Fruit fly (Drosophila melanogaster) whole organism, embryonic: ENCODE measurements around the gene Vha16-2.
A peak's percentile ranks its signal among the peaks of the same experiment; 100 is the strongest.

Source experiments
- Ada2b ChIP-seq: fragments of 200-800 bp; sonication (Bioruptor generic); IDR thresholded peaks from 2 replicates; pipeline ENCODE4 v1.3.6; 2022; ENCODE audit warnings: missing biosample characterization, missing genetic modification characterization
- Antp ChIP-seq: fragments of 200-800 bp; sonication (Bioruptor generic); optimal IDR thresholded peaks from 3 replicates; lab custom pipeline; 2016; ENCODE audit warnings: missing biosample characterization, missing genetic modification characterization
- CG10267 ChIP-seq: fragments of 200-800 bp; sonication (Bioruptor generic); optimal IDR thresholded peaks from 2 replicates; lab custom pipeline; 2018; ENCODE audit warnings: missing biosample characterization, mild to moderate bottlenecking, missing genetic modification characterization, moderate library complexity
- CG11504 ChIP-seq: fragments of 200-800 bp; sonication (Bioruptor generic); optimal IDR thresholded peaks from 3 replicates; lab custom pipeline; 2019; ENCODE audit warnings: missing biosample characterization, mild to moderate bottlenecking, missing genetic modification characterization, moderate library complexity
- CG12391 ChIP-seq: fragments of 200-800 bp; sonication (Bioruptor generic); optimal IDR thresholded peaks from 3 replicates; lab custom pipeline; 2018; ENCODE audit warnings: missing biosample characterization, mild to moderate bottlenecking, missing genetic modification characterization, moderate library complexity
- CG14441 ChIP-seq: fragments of 200-800 bp; sonication (Bioruptor generic); IDR thresholded peaks from 2 replicates; pipeline ENCODE4 v1.3.6; 2022; ENCODE audit warnings: missing biosample characterization, missing genetic modification characterization
- CG15269 ChIP-seq: fragments of 200-800 bp; sonication (Bioruptor generic); optimal IDR thresholded peaks from 2 replicates; lab custom pipeline; 2018; ENCODE audit warnings: missing biosample characterization, mild to moderate bottlenecking, missing genetic modification characterization, moderate library complexity
- CG16815 ChIP-seq: fragments of 200-800 bp; sonication (Bioruptor generic); optimal IDR thresholded peaks from 3 replicates; lab custom pipeline; 2017; ENCODE audit warnings: missing biosample characterization, mild to moderate bottlenecking, missing genetic modification characterization
- CG17359 ChIP-seq: fragments of 200-800 bp; sonication (Bioruptor generic); optimal IDR thresholded peaks from 3 replicates; lab custom pipeline; 2018; ENCODE audit warnings: missing biosample characterization, mild to moderate bottlenecking, missing genetic modification characterization, moderate library complexity
- CG17385 ChIP-seq: fragments of 200-800 bp; sonication (Bioruptor generic); optimal IDR thresholded peaks from 3 replicates; lab custom pipeline; 2018; ENCODE audit warnings: missing biosample characterization, mild to moderate bottlenecking, missing genetic modification characterization
- CG2120 ChIP-seq: fragments of 200-800 bp; sonication (Bioruptor generic); optimal IDR thresholded peaks from 3 replicates; lab custom pipeline; 2016; ENCODE audit warnings: missing biosample characterization, missing genetic modification characterization
- CG5245 ChIP-seq: fragments of 200-800 bp; sonication (Bioruptor generic); optimal IDR thresholded peaks from 3 replicates; lab custom pipeline; 2016; ENCODE audit warnings: missing biosample characterization, missing genetic modification characterization
- CG6254 ChIP-seq: fragments of 200-800 bp; sonication (Bioruptor generic); optimal IDR thresholded peaks from 3 replicates; lab custom pipeline; 2017; ENCODE audit warnings: mild to moderate bottlenecking, missing biosample characterization, missing genetic modification reagents, missing genetic modification characterization
- CG6765 ChIP-seq: fragments of 200-800 bp; sonication (Bioruptor generic); optimal IDR thresholded peaks from 3 replicates; lab custom pipeline; 2017; ENCODE audit warnings: missing biosample characterization, mild to moderate bottlenecking, missing genetic modification characterization
- CG6854 ChIP-seq: fragments of 200-800 bp; sonication (Bioruptor generic); optimal IDR thresholded peaks from 3 replicates; lab custom pipeline; 2017; ENCODE audit warnings: missing biosample characterization, mild to moderate bottlenecking, missing genetic modification characterization
- CG7839 ChIP-seq: fragments of 200-800 bp; sonication (Bioruptor generic); optimal IDR thresholded peaks from 3 replicates; lab custom pipeline; 2018; ENCODE audit warnings: missing biosample characterization, mild to moderate bottlenecking, missing genetic modification characterization, moderate library complexity
- CG9727 ChIP-seq: fragments of 200-800 bp; sonication (Bioruptor generic); optimal IDR thresholded peaks from 3 replicates; lab custom pipeline; 2017; ENCODE audit warnings: missing biosample characterization, mild to moderate bottlenecking, missing genetic modification characterization
- CG9797 ChIP-seq: fragments of 200-800 bp; sonication (Bioruptor generic); optimal IDR thresholded peaks from 3 replicates; lab custom pipeline; 2018; ENCODE audit warnings: missing biosample characterization, mild to moderate bottlenecking, missing genetic modification characterization
- CTCF ChIP-seq: fragments of 200-800 bp; sonication (Bioruptor generic); optimal IDR thresholded peaks from 2 replicates; lab custom pipeline; 2017; ENCODE audit warnings: missing biosample characterization, mild to moderate bottlenecking, missing genetic modification characterization, moderate library complexity
- CoRest ChIP-seq: fragments of 200-800 bp; sonication (Bioruptor generic); optimal IDR thresholded peaks from 3 replicates; lab custom pipeline; 2018; ENCODE audit warnings: missing biosample characterization, mild to moderate bottlenecking, missing genetic modification characterization, moderate library complexity
- D19A ChIP-seq: fragments of 200-800 bp; optimal IDR thresholded peaks from 3 replicates; lab custom pipeline; 2019; ENCODE audit warnings: missing biosample characterization, mild to moderate bottlenecking, missing genetic modification characterization, moderate library complexity
- Ets65A ChIP-seq: fragments of 200-800 bp; sonication (Bioruptor generic); peaks from one replicate; lab custom pipeline; 2016; ENCODE audit warnings: missing biosample characterization, missing genetic modification characterization
- Fer1 ChIP-seq: fragments of 200-800 bp; sonication (Bioruptor generic); optimal IDR thresholded peaks from 2 replicates; lab custom pipeline; 2017; ENCODE audit warnings: missing biosample characterization, mild to moderate bottlenecking, missing genetic modification characterization
- HLHmδ ChIP-seq: fragments of 200-800 bp; sonication (Bioruptor generic); optimal IDR thresholded peaks from 2 replicates; lab custom pipeline; 2018; ENCODE audit warnings: missing biosample characterization, mild to moderate bottlenecking, missing genetic modification characterization, moderate library complexity
- Hmr ChIP-seq: fragments of 200-800 bp; sonication (Bioruptor generic); optimal IDR thresholded peaks from 3 replicates; lab custom pipeline; 2017; ENCODE audit warnings: mild to moderate bottlenecking, missing biosample characterization, missing genetic modification reagents, missing genetic modification characterization
- Hr51 ChIP-seq, 2 experiments: fragments of 200-800 bp; sonication (Bioruptor generic); optimal IDR thresholded peaks; 2 replicates in 1 of 2; 3 replicates in 1 of 2; lab custom pipeline; 2016 to 2018; ENCODE audit warnings: missing biosample characterization in 2 of 2, missing genetic modification characterization in 2 of 2, mild to moderate bottlenecking in 1 of 2, moderate library complexity in 1 of 2
- Med ChIP-seq: fragments of 200-800 bp; sonication (Bioruptor generic); peaks from one replicate; lab custom pipeline; 2016; ENCODE audit warnings: missing biosample characterization, missing genetic modification characterization, mild to moderate bottlenecking, inconsistent platforms, moderate library complexity
- Oli ChIP-seq: fragments of 200-800 bp; sonication (Bioruptor generic); optimal IDR thresholded peaks from 2 replicates; lab custom pipeline; 2018; ENCODE audit warnings: missing biosample characterization, mild to moderate bottlenecking, missing genetic modification characterization, moderate library complexity
- Ptx1 ChIP-seq: fragments of 200-800 bp; sonication (Bioruptor generic); IDR thresholded peaks from 2 replicates; pipeline ENCODE4 v1.3.6; 2022; ENCODE audit warnings: missing biosample characterization, missing genetic modification characterization
- Xrp1 ChIP-seq: fragments of 200-800 bp; sonication (Bioruptor generic); IDR thresholded peaks from 2 replicates; pipeline ENCODE4 v1.3.6; 2022; ENCODE audit warnings: missing biosample characterization, missing genetic modification characterization
- bab2 ChIP-seq: fragments of 200-800 bp; sonication (Bioruptor generic); optimal IDR thresholded peaks from 2 replicates; lab custom pipeline; 2016; ENCODE audit warnings: missing biosample characterization, missing genetic modification characterization
- bsh ChIP-seq, 2 experiments: fragments of 200-800 bp; sonication (Bioruptor generic); optimal IDR thresholded peaks; 2 replicates each; lab custom pipeline; 2017 to 2018; ENCODE audit warnings: mild to moderate bottlenecking in 2 of 2, missing biosample characterization in 2 of 2, missing genetic modification characterization in 2 of 2, moderate library complexity in 1 of 2
- ci ChIP-seq: fragments of 200-800 bp; sonication (Bioruptor generic); IDR thresholded peaks from 3 replicates; pipeline ENCODE4 v1.3.6; 2022; ENCODE audit warnings: missing biosample characterization, missing genetic modification characterization
- crc ChIP-seq: fragments of 200-800 bp; sonication (Bioruptor generic); optimal IDR thresholded peaks from 2 replicates; lab custom pipeline; 2016; ENCODE audit warnings: missing biosample characterization, missing genetic modification characterization
- croc ChIP-seq: fragments of 200-800 bp; sonication (Bioruptor generic); conservative IDR thresholded peaks from 3 replicates; pipeline ENCODE4 v1.3.6; 2022; ENCODE audit warnings: missing biosample characterization, missing genetic modification characterization
- danr ChIP-seq: fragments of 200-800 bp; sonication (Bioruptor generic); IDR thresholded peaks from 2 replicates; pipeline ENCODE4 v1.3.6; 2022; ENCODE audit warnings: missing biosample characterization, missing genetic modification characterization
- dimm ChIP-seq: fragments of 200-800 bp; sonication (Bioruptor generic); IDR thresholded peaks from 2 replicates; pipeline ENCODE4 v1.3.6; 2022; ENCODE audit warnings: missing biosample characterization, missing genetic modification characterization
- gem ChIP-seq: fragments of 200-800 bp; sonication (Bioruptor generic); optimal IDR thresholded peaks from 2 replicates; lab custom pipeline; 2019; ENCODE audit warnings: missing biosample characterization, mild to moderate bottlenecking, missing genetic modification characterization, moderate library complexity
- ham ChIP-seq: fragments of 200-800 bp; sonication (Bioruptor generic); IDR thresholded peaks from 2 replicates; pipeline ENCODE4 v1.3.6; 2022; ENCODE audit warnings: missing biosample characterization, missing genetic modification characterization
- hkb ChIP-seq, 2 experiments: fragments of 200-800 bp in 1 of 2; fragments of >200 bp in 1 of 2; sonication (Bioruptor generic) in 1 of 2; IDR thresholded peaks in 1 of 2; optimal IDR thresholded peaks in 1 of 2; 2 replicates each; pipeline versions ENCODE4 v1.3.6 to Lab custom; 2017 to 2022; ENCODE audit warnings: missing biosample characterization in 1 of 2, missing genetic modification characterization in 1 of 2
- onecut ChIP-seq: fragments of 200-800 bp; sonication (Bioruptor generic); IDR thresholded peaks from 2 replicates; pipeline ENCODE4 v1.3.6; 2022; ENCODE audit warnings: missing biosample characterization, missing genetic modification characterization
- org-1 ChIP-seq: fragments of 200-800 bp; sonication (Bioruptor generic); optimal IDR thresholded peaks from 2 replicates; lab custom pipeline; 2017; ENCODE audit warnings: missing biosample characterization, missing genetic modification characterization
- phol ChIP-seq: fragments of 200-800 bp; sonication (Bioruptor generic); optimal IDR thresholded peaks from 3 replicates; lab custom pipeline; 2018; ENCODE audit warnings: missing biosample characterization, mild to moderate bottlenecking, missing genetic modification characterization, moderate library complexity
- row ChIP-seq: fragments of 200-800 bp; sonication (Bioruptor generic); IDR thresholded peaks from 3 replicates; pipeline ENCODE4 v1.3.6; 2022; ENCODE audit warnings: missing biosample characterization, missing genetic modification characterization
- sens ChIP-seq: fragments of 200-800 bp; sonication (Bioruptor generic); peaks from one replicate; lab custom pipeline; 2016; ENCODE audit warnings: missing biosample characterization, missing genetic modification characterization
- sim ChIP-seq: fragments of 200-800 bp; sonication (Bioruptor generic); IDR thresholded peaks from 2 replicates; pipeline ENCODE4 v1.3.6; 2022; ENCODE audit warnings: missing biosample characterization, missing genetic modification characterization
- tin ChIP-seq: fragments of 200-800 bp; sonication (Bioruptor generic); optimal IDR thresholded peaks from 3 replicates; lab custom pipeline; 2016; ENCODE audit warnings: missing biosample characterization, missing genetic modification characterization
- tna ChIP-seq: fragments of 200-800 bp; sonication (Bioruptor generic); IDR thresholded peaks from 2 replicates; pipeline ENCODE4 v1.3.6; 2022; ENCODE audit warnings: missing biosample characterization, missing genetic modification characterization; ENCODE audit not compliant: partially characterized antibody
- unpg ChIP-seq: fragments of 200-800 bp; sonication (Bioruptor generic); optimal IDR thresholded peaks from 3 replicates; lab custom pipeline; 2018; ENCODE audit warnings: missing biosample characterization, mild to moderate bottlenecking, missing genetic modification characterization, moderate library complexity
- vnd ChIP-seq: fragments of 200-800 bp; sonication (Bioruptor generic); IDR thresholded peaks from 3 replicates; pipeline ENCODE4 v1.3.6; 2022; ENCODE audit warnings: missing biosample characterization, missing genetic modification characterization; ENCODE audit not compliant: partially characterized antibody

The Vha16-2 gene

DNA sequence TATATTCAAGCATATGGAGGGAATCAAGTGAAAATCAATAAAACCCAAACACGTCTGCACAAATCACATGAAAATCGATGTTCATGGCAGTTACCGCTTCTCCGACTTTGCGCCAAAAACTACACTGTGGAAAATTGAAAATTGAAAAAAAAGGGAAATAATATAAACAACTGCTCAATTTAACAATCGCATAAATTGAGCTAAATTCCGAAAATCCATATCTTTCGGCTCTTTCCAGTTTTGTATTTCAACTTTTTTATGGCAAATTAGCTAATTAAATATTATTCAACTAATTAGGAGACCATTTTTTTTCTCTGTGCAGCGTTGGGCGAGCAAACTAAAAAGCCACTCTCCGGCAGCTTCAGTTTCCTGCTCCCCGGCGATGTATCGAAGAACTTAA lies 9.7 kb downstream of the Vha16-2 start (continued):
- TF ChIP-seq CG6254 (GFP tag; lab: Kevin White, UChicago) = peak; percentile 17
- peak; percentile 33; the same call in 1 of the 2 replicates for TF ChIP-seq Ptx1 (GFP tag; lab: Robert Waterston, UW)
- peak; percentile 48 for TF ChIP-seq CG14441
- TF ChIP-seq tna = no peak
- peak; percentile 66 for TF ChIP-seq Xrp1
- TF ChIP-seq Med = peak; percentile 77
- peak; percentile 10 for TF ChIP-seq CTCF (GFP tag; lab: Kevin White, UChicago)
- peak; percentile 4 for TF ChIP-seq CG12391 (tag; lab: Kevin White, UChicago)
- TF ChIP-seq sim (GFP tag; lab: Robert Waterston, UW) = 0 out of 2 replicates have a peak, but pooled peaks have one; percentile 12
- TF ChIP-seq sens = peak; percentile 73
- no peak for TF ChIP-seq vnd
- peak; percentile 22 for TF ChIP-seq CG17385 (GFP tag; lab: Kevin White, UChicago)
- peak; percentile 61 for TF ChIP-seq CG11504 (tag; lab: Kevin White, UChicago)
- TF ChIP-seq croc = no peak
- TF ChIP-seq CG6854 (GFP tag; lab: Kevin White, UChicago) = peak; percentile 14
- peak; percentile 18 for TF ChIP-seq CG15269 (tag; lab: Kevin White, UChicago)
- peak; percentile 64 for TF ChIP-seq phol
- TF ChIP-seq dimm (GFP tag; lab: Robert Waterston, UW) = no peak
- peak; percentile 19 for TF ChIP-seq Oli
- peak; percentile 56 for TF ChIP-seq Fer1 (GFP tag; lab: Kevin White, UChicago)
- TF ChIP-seq CG2120 (GFP tag; lab: Kevin White, UChicago) = no peak
- peak; percentile 23 for TF ChIP-seq Hmr (GFP tag; lab: Kevin White, UChicago)
- TF ChIP-seq ci (GFP tag; lab: Robert Waterston, UW) = peak; percentile 68; the same call in 1 of the 3 replicates
- TF ChIP-seq unpg (GFP tag; lab: Kevin White, UChicago) = peak; percentile 12
- TF ChIP-seq CoRest (tag; lab: Kevin White, UChicago) = peak; percentile 34
- TF ChIP-seq CG9727 (GFP tag; lab: Kevin White, UChicago) = peak; percentile 46
- TF ChIP-seq gem (tag; lab: Kevin White, UChicago) = peak; percentile 53
- peak; percentile 82 for TF ChIP-seq onecut (GFP tag; lab: Robert Waterston, UW)
- peak; percentile 49 for TF ChIP-seq CG17359 (tag; lab: Kevin White, UChicago)
- TF ChIP-seq bab2 (GFP tag; lab: Kevin White, UChicago) = peak; percentile 30
- TF ChIP-seq CG6765 (GFP tag; lab: Kevin White, UChicago) = peak; percentile 43
- TF ChIP-seq bsh (GFP tag; optimal IDR thresholded peaks at IDR 0.05; lab: Kevin White, UChicago) = peak in 1 of 2 experiments; percentile 20
- peak; percentile 7 for TF ChIP-seq Antp
- no peak for TF ChIP-seq CG9797 (GFP tag; lab: Kevin White, UChicago)
- TF ChIP-seq hkb (optimal IDR thresholded peaks at IDR 0.05; lab: Kevin White, UChicago) = no peak
- peak; percentile 6; the same call in 1 of the 2 replicates for TF ChIP-seq hkb (GFP tag; IDR thresholded peaks at IDR 0.05; lab: Robert Waterston, UW)
- TF ChIP-seq ham = no peak
- peak; percentile 8 for TF ChIP-seq CG10267 (tag; lab: Kevin White, UChicago)
- TF ChIP-seq row (GFP tag; lab: Robert Waterston, UW) = peak; percentile 53
- peak; percentile 33 for TF ChIP-seq Ets65A (GFP tag; lab: Kevin White, UChicago)
- no peak for TF ChIP-seq HLHmδ (GFP tag; lab: Kevin White, UChicago)
- TF ChIP-seq crc = no peak
- peak in 1 of 2 experiments; percentile 33 for TF ChIP-seq Hr51 (GFP tag; optimal IDR thresholded peaks at IDR 0.05; lab: Kevin White, UChicago)
- peak; percentile 52 for TF ChIP-seq tin
- TF ChIP-seq D19A (tag; lab: Kevin White, UChicago) = peak; percentile 12
- peak; percentile 11 for TF ChIP-seq org-1 (GFP tag; lab: Kevin White, UChicago)
- TF ChIP-seq Ada2b (GFP tag; lab: Robert Waterston, UW) = 0 out of 2 replicates have a peak, but pooled peaks have one; percentile 15
- no peak for TF ChIP-seq CG16815
- TF ChIP-seq CG5245 (GFP tag; lab: Kevin White, UChicago) = peak; percentile 31
- TF ChIP-seq CG7839 (tag; lab: Kevin White, UChicago) = peak; percentile 35
- TF ChIP-seq danr (GFP tag; lab: Robert Waterston, UW) = 0 out of 2 replicates have a peak, but pooled peaks have one; percentile 17
